Fruit fly (Drosophila melanogaster): ENCODE data around the gene CG33995.
A peak's percentile ranks its signal among the peaks of the same experiment; 100 is the strongest.

The CG33995 gene

dm6 chr2L:5009306-5010030 is 33.6 kb upstream of the CG33995 start, which contains the start of gene Rtnl1 (continued):
- TF ChIP-seq onecut (GFP tag; IDR thresholded peaks at IDR 0.05) (0 out of 2 replicates have a peak, but pooled peaks have one; percentile 4), ato (GFP tag; IDR thresholded peaks at IDR 0.05; ENCODE audit: partially characterized antibody) (peak; percentile 67), D (optimal IDR thresholded peaks at IDR 0.05) (no peak), D (GFP tag; optimal IDR thresholded peaks at IDR 0.05) (no peak), CG17328 (GFP tag; IDR thresholded peaks at IDR 0.05) (no peak), ftz-f1 (GFP tag; optimal IDR thresholded peaks at IDR 0.05) (peak; percentile 96), CG10979 (tag; optimal IDR thresholded peaks at IDR 0.05) (peak; percentile 17), pfk (GFP tag; optimal IDR thresholded peaks at IDR 0.05) (no peak), az2 (GFP tag; optimal IDR thresholded peaks at IDR 0.05) (peak; percentile 3), CG15601 (tag; optimal IDR thresholded peaks at IDR 0.05) (peak; percentile 42), CG11456 (GFP tag; IDR thresholded peaks at IDR 0.05) (no peak), NC2α (GFP tag; optimal IDR thresholded peaks at IDR 0.05) (no peak), CG9817 (tag; optimal IDR thresholded peaks at IDR 0.05) (peak; percentile 9), CG10366 (GFP tag; IDR thresholded peaks at IDR 0.05) (no peak), CG12659 (GFP tag; optimal IDR thresholded peaks at IDR 0.05) (peak; percentile 88), chinmo (GFP tag; IDR thresholded peaks at IDR 0.05; ENCODE audit: partially characterized antibody) (peak; percentile 99), CG2712 (tag; optimal IDR thresholded peaks at IDR 0.05) (peak; percentile 60), lov (optimal IDR thresholded peaks at IDR 0.05) (no peak), lov (GFP tag; IDR thresholded peaks at IDR 0.05) (no peak), CG14050 (GFP tag; IDR thresholded peaks at IDR 0.05) (no peak), Nf-YB (GFP tag; optimal IDR thresholded peaks at IDR 0.05) (peak; percentile 21), grau (tag; optimal IDR thresholded peaks at IDR 0.05) (peak; percentile 37), CG14441 (GFP tag; IDR thresholded peaks at IDR 0.05) (no peak), D19A (tag; optimal IDR thresholded peaks at IDR 0.05) (no peak), CG12299 (tag; optimal IDR thresholded peaks at IDR 0.05) (peak; percentile 19), rib (GFP tag; IDR thresholded peaks at IDR 0.05) (no peak), CG9609 (GFP tag; optimal IDR thresholded peaks at IDR 0.05) (peak; percentile 40), Hr3 (GFP tag; optimal IDR thresholded peaks at IDR 0.05) (no peak), D19B (GFP tag; optimal IDR thresholded peaks at IDR 0.05) (no peak), Sry-δ (GFP tag; optimal IDR thresholded peaks at IDR 0.05) (peak; percentile 100), gcm2 (GFP tag; optimal IDR thresholded peaks at IDR 0.05) (peak; percentile 37), Ravus (GFP tag; IDR thresholded peaks at IDR 0.05) (no peak), Dref (GFP tag; IDR thresholded peaks at IDR 0.05) (peak; percentile 69), Fer3 (tag; optimal IDR thresholded peaks at IDR 0.05) (no peak), CG17186 (GFP tag; optimal IDR thresholded peaks at IDR 0.05) (peak; percentile 59), Hmx (GFP tag; optimal IDR thresholded peaks at IDR 0.05) (no peak), Fer2 (tag; optimal IDR thresholded peaks at IDR 0.05) (no peak), pros (GFP tag; optimal IDR thresholded peaks at IDR 0.05) (no peak), Hr51 (GFP tag; optimal IDR thresholded peaks at IDR 0.05) (peak; percentile 3 to 15), CG2116 (GFP tag; optimal IDR thresholded peaks at IDR 0.05) (peak; percentile 73), CG14710 (tag; optimal IDR thresholded peaks at IDR 0.05) (peak; percentile 68), cwo (GFP tag; optimal IDR thresholded peaks at IDR 0.05) (no peak), CG2678 (tag; optimal IDR thresholded peaks at IDR 0.05) (no peak), ssp (GFP tag; IDR thresholded peaks at IDR 0.05) (no peak), CG11696 (GFP tag; IDR thresholded peaks at IDR 0.05) (no peak), Atf3 (GFP tag; optimal IDR thresholded peaks at IDR 0.05) (no peak), bigmax (GFP tag; optimal IDR thresholded peaks at IDR 0.05) (no peak), CG16815 (GFP tag; optimal IDR thresholded peaks at IDR 0.05) (no peak), Trl (optimal IDR thresholded peaks at IDR 0.05) (no peak), Trl (GFP tag; optimal IDR thresholded peaks at IDR 0.05) (peak; percentile 22), lbe (GFP tag; optimal IDR thresholded peaks at IDR 0.05) (no peak)

All from whole organism, embryonic.